Worm (Caenorhabditis elegans) whole organism, mixed stage, embryonic: ENCODE results near the gene sri-1.

ENCODE experiments used
- M03D4.4 ChIP-seq: sonication (generic microtip); optimal IDR thresholded peaks from 2 replicates; lab custom pipeline; 2017; ENCODE audit warnings: mild to moderate bottlenecking, missing genetic modification characterization, missing compliant biosample characterization
- bed-3 ChIP-seq: fragments of 200-800 bp; sonication (Bioruptor generic); optimal IDR thresholded peaks from 3 replicates; lab custom pipeline; 2018; ENCODE audit warnings: mild to moderate bottlenecking, missing genetic modification characterization, moderate library complexity, missing compliant biosample characterization
- blmp-1 ChIP-seq: fragments of 150-350 bp; optimal IDR thresholded peaks from 2 replicates; lab custom pipeline; 2014; ENCODE audit warnings: missing biosample characterization, missing genetic modification characterization
- ceh-39 ChIP-seq: fragments of 150-350 bp; optimal IDR thresholded peaks from 2 replicates; lab custom pipeline; 2014; ENCODE audit warnings: missing biosample characterization, missing genetic modification characterization
- ceh-43 ChIP-seq: fragments of 200-800 bp; sonication (Bioruptor generic); optimal IDR thresholded peaks from 2 replicates; lab custom pipeline; 2018; ENCODE audit warnings: mild to moderate bottlenecking, missing genetic modification characterization, moderate library complexity, missing compliant biosample characterization
- ceh-83 ChIP-seq: fragments of 200-800 bp; sonication (Bioruptor generic); optimal IDR thresholded peaks from 2 replicates; lab custom pipeline; 2018; ENCODE audit warnings: mild to moderate bottlenecking, missing genetic modification characterization, missing compliant biosample characterization
- ces-1 ChIP-seq: fragments of 150-350 bp; optimal IDR thresholded peaks from 2 replicates; lab custom pipeline; 2014; ENCODE audit warnings: missing biosample characterization, missing genetic modification reagents, missing genetic modification characterization
- cnd-1 ChIP-seq: fragments of 200-800 bp; sonication (Bioruptor generic); optimal IDR thresholded peaks from 2 replicates; lab custom pipeline; 2018; ENCODE audit warnings: mild to moderate bottlenecking, missing genetic modification characterization, missing compliant biosample characterization
- drap-1 ChIP-seq: fragments of 200-800 bp; sonication (Bioruptor generic); optimal IDR thresholded peaks from 3 replicates; lab custom pipeline; 2018; ENCODE audit warnings: mild to moderate bottlenecking, missing genetic modification characterization, missing compliant biosample characterization
- elt-1 ChIP-seq: sonication (generic microtip); optimal IDR thresholded peaks from 2 replicates; lab custom pipeline; 2017; ENCODE audit warnings: missing genetic modification characterization, mild to moderate bottlenecking, missing compliant biosample characterization, antibody characterized with exemption, moderate library complexity, borderline replicate concordance; ENCODE audit not compliant: insufficient read depth
- elt-3 ChIP-seq: fragments of 150-350 bp; optimal IDR thresholded peaks from 2 replicates; lab custom pipeline; 2014; ENCODE audit warnings: missing biosample characterization, missing genetic modification characterization
- flh-1 ChIP-seq: fragments of 200-800 bp; sonication (Bioruptor generic); optimal IDR thresholded peaks from 2 replicates; lab custom pipeline; 2018; ENCODE audit warnings: mild to moderate bottlenecking, missing genetic modification characterization, moderate library complexity, missing compliant biosample characterization
- ham-2 ChIP-seq: fragments of 200-800 bp; sonication (Bioruptor generic); optimal IDR thresholded peaks from 2 replicates; lab custom pipeline; 2018; ENCODE audit warnings: mild to moderate bottlenecking, missing genetic modification characterization, missing compliant biosample characterization
- lin-13 ChIP-seq: fragments of 150-350 bp; optimal IDR thresholded peaks from 2 replicates; lab custom pipeline; 2014; ENCODE audit warnings: missing biosample characterization, missing genetic modification characterization
- lin-32 ChIP-seq: fragments of 200-800 bp; sonication (Bioruptor generic); optimal IDR thresholded peaks from 2 replicates; lab custom pipeline; 2018; ENCODE audit warnings: mild to moderate bottlenecking, missing genetic modification characterization, missing compliant biosample characterization
- lsy-2 ChIP-seq: fragments of 150-350 bp; optimal IDR thresholded peaks from 2 replicates; lab custom pipeline; 2014; ENCODE audit warnings: missing biosample characterization, missing genetic modification characterization
- mab-5 ChIP-seq: fragments of 150-350 bp; optimal IDR thresholded peaks from 2 replicates; lab custom pipeline; 2014; ENCODE audit warnings: missing biosample characterization, missing genetic modification characterization
- mep-1 ChIP-seq: fragments of 150-350 bp; optimal IDR thresholded peaks from 2 replicates; lab custom pipeline; 2017; ENCODE audit warnings: missing biosample characterization, missing genetic modification reagents, missing genetic modification characterization, inconsistent platforms
- mls-2 ChIP-seq: sonication (generic microtip); optimal IDR thresholded peaks from 2 replicates; lab custom pipeline; 2016; ENCODE audit warnings: mild to moderate bottlenecking, missing genetic modification characterization, moderate library complexity, missing compliant biosample characterization
- nhr-12 ChIP-seq: fragments of 150-350 bp; optimal IDR thresholded peaks from 2 replicates; lab custom pipeline; 2014; ENCODE audit warnings: missing biosample characterization, missing genetic modification characterization
- nhr-2 ChIP-seq: fragments of 150-350 bp; optimal IDR thresholded peaks from 2 replicates; lab custom pipeline; 2014; ENCODE audit warnings: missing biosample characterization, missing genetic modification characterization
- nhr-237 ChIP-seq: fragments of 150-350 bp; optimal IDR thresholded peaks from 2 replicates; lab custom pipeline; 2014; ENCODE audit warnings: missing biosample characterization, missing genetic modification characterization
- nhr-28 ChIP-seq: fragments of 150-350 bp; optimal IDR thresholded peaks from 2 replicates; lab custom pipeline; 2014; ENCODE audit warnings: missing biosample characterization, missing genetic modification characterization
- nhr-76 ChIP-seq: sonication (generic microtip); optimal IDR thresholded peaks from 2 replicates; lab custom pipeline; 2017; ENCODE audit warnings: missing biosample characterization, missing genetic modification characterization
- pha-4 ChIP-seq: fragments of 150-350 bp; optimal IDR thresholded peaks from 2 replicates; lab custom pipeline; 2018; ENCODE audit warnings: missing biosample characterization, missing genetic modification reagents, missing genetic modification characterization
- sem-2 ChIP-seq: fragments of 200-800 bp; sonication (Bioruptor generic); optimal IDR thresholded peaks from 2 replicates; lab custom pipeline; 2018; ENCODE audit warnings: mild to moderate bottlenecking, missing genetic modification characterization, missing compliant biosample characterization
- snpc-4 ChIP-seq: fragments of 150-350 bp; optimal IDR thresholded peaks from 2 replicates; lab custom pipeline; 2014; ENCODE audit warnings: missing biosample characterization, missing genetic modification characterization
- sptf-1 ChIP-seq: sonication (generic microtip); optimal IDR thresholded peaks from 2 replicates; lab custom pipeline; 2017; ENCODE audit warnings: mild to moderate bottlenecking, missing genetic modification characterization, moderate library complexity, missing compliant biosample characterization
- tbx-8 ChIP-seq: fragments of 200-800 bp; sonication (Bioruptor generic); optimal IDR thresholded peaks from 2 replicates; lab custom pipeline; 2018; ENCODE audit warnings: mild to moderate bottlenecking, missing genetic modification characterization, moderate library complexity, missing compliant biosample characterization
- unc-120 ChIP-seq: sonication (generic microtip); optimal IDR thresholded peaks from 2 replicates; lab custom pipeline; 2017; ENCODE audit warnings: missing genetic modification characterization, missing compliant biosample characterization; ENCODE audit not compliant: poor library complexity, severe bottlenecking
- unc-39 ChIP-seq: fragments of 150-350 bp; optimal IDR thresholded peaks from 2 replicates; lab custom pipeline; 2014; ENCODE audit warnings: missing biosample characterization, missing genetic modification characterization
- unc-62 ChIP-seq: fragments of 150-350 bp; optimal IDR thresholded peaks from 2 replicates; lab custom pipeline; 2014; ENCODE audit warnings: missing biosample characterization, missing genetic modification reagents, missing genetic modification characterization
- zip-8 ChIP-seq: fragments of 150-350 bp; optimal IDR thresholded peaks from 2 replicates; lab custom pipeline; 2014; ENCODE audit warnings: missing biosample characterization, missing genetic modification characterization

sri-1 gene

ce11 chrV:15965114-15965513 is 2.3 kb downstream of the sri-1 start, which contains the start of gene sri-2:
TSS of gene sri-2 (minus strand) at chrV:15965214.
- TF ChIP-seq pha-4 (tag; lab: Kevin White, UChicago): no peak
- TF ChIP-seq sem-2 (GFP tag; lab: Kevin White, UChicago): no peak
- TF ChIP-seq drap-1 (GFP tag; lab: Kevin White, UChicago): no peak
- TF ChIP-seq lin-32: no peak
- TF ChIP-seq zip-8 (tag; lab: Kevin White, UChicago): no peak
- no peak for TF ChIP-seq unc-62 (GFP tag; lab: Kevin White, UChicago)
- TF ChIP-seq unc-120 (tag; lab: Kevin White, UChicago): no peak

ce11 chrV:15959456-15959855 is 8.0 kb downstream of the sri-1 start:
- TF ChIP-seq nhr-237 (tag; lab: Kevin White, UChicago) (no peak), bed-3 (GFP tag; lab: Kevin White, UChicago) (no peak), ceh-43 (GFP tag; lab: Kevin White, UChicago) (no peak), ceh-39 (tag; lab: Kevin White, UChicago) (no peak), nhr-12 (tag; lab: Kevin White, UChicago) (no peak), tbx-8 (GFP tag; lab: Kevin White, UChicago) (no peak), ham-2 (GFP tag; lab: Kevin White, UChicago) (no peak), nhr-28 (tag; lab: Kevin White, UChicago) (no peak), unc-62 (GFP tag; lab: Kevin White, UChicago) (no peak), unc-39 (no peak), M03D4.4 (no peak), mep-1 (no peak), blmp-1 (tag; lab: Kevin White, UChicago) (no peak), sem-2 (GFP tag; lab: Kevin White, UChicago) (no peak), mab-5 (no peak), lin-32 (no peak), cnd-1 (tag; lab: Kevin White, UChicago) (no peak), nhr-2 (tag; lab: Kevin White, UChicago) (no peak), flh-1 (GFP tag; lab: Kevin White, UChicago) (no peak)
- TF ChIP-seq, all 35 proteins: peak for 0

- TF ChIP-seq elt-1 (tag; lab: Kevin White, UChicago) (no peak), bed-3 (GFP tag; lab: Kevin White, UChicago) (no peak), nhr-2 (tag; lab: Kevin White, UChicago) (no peak), nhr-237 (tag; lab: Kevin White, UChicago) (no peak), ceh-39 (tag; lab: Kevin White, UChicago) (no peak), mab-5 (no peak), unc-39 (no peak), lin-13 (tag; lab: Kevin White, UChicago) (no peak), ceh-83 (GFP tag; lab: Kevin White, UChicago) (no peak), ces-1 (no peak), nhr-76 (tag; lab: Kevin White, UChicago) (no peak), flh-1 (GFP tag; lab: Kevin White, UChicago) (no peak), elt-3 (tag; lab: Kevin White, UChicago) (no peak), unc-62 (GFP tag; lab: Kevin White, UChicago) (no peak), lsy-2 (no peak), M03D4.4 (no peak), lin-32 (no peak)
Measured at ce11 chrV:15957098-15957497, 10.3 kb downstream of the sri-1 start, which contains the start of gene F36G9.3. TSS of gene F36G9.3 (plus strand) at chrV:15957398.

- TF ChIP-seq lsy-2 (no peak), bed-3 (GFP tag; lab: Kevin White, UChicago) (no peak), ces-1 (no peak), M03D4.4 (no peak), nhr-237 (tag; lab: Kevin White, UChicago) (no peak), mep-1 (no peak), sem-2 (GFP tag; lab: Kevin White, UChicago) (no peak), blmp-1 (tag; lab: Kevin White, UChicago) (no peak), mls-2 (no peak), sptf-1 (tag; lab: Kevin White, UChicago) (no peak), ceh-83 (GFP tag; lab: Kevin White, UChicago) (no peak), elt-1 (tag; lab: Kevin White, UChicago) (no peak), nhr-76 (tag; lab: Kevin White, UChicago) (no peak), tbx-8 (GFP tag; lab: Kevin White, UChicago) (no peak), nhr-12 (tag; lab: Kevin White, UChicago) (no peak), unc-62 (GFP tag; lab: Kevin White, UChicago) (no peak), lin-13 (tag; lab: Kevin White, UChicago) (no peak), snpc-4 (tag; lab: Kevin White, UChicago) (no peak)
Measured at ce11 chrV:15955497-15955896, 11.9 kb downstream of the sri-1 start, which contains the start of gene srh-186. TSS of gene srh-186 (plus strand) at chrV:15955797.
